Fruit fly (Drosophila melanogaster) whole organism: ENCODE results near the gene CG5080.

Experiments
- CG8478 ChIP-seq: fragments of >200 bp; optimal IDR thresholded peaks from 2 replicates; lab custom pipeline; 2018; ENCODE audit warnings: inconsistent platforms
- usp ChIP-seq: fragments of >200 bp; optimal IDR thresholded peaks from 2 replicates; lab custom pipeline; 2017; ENCODE audit warnings: missing biosample characterization, missing genetic modification characterization, mixed read lengths

DNA sequence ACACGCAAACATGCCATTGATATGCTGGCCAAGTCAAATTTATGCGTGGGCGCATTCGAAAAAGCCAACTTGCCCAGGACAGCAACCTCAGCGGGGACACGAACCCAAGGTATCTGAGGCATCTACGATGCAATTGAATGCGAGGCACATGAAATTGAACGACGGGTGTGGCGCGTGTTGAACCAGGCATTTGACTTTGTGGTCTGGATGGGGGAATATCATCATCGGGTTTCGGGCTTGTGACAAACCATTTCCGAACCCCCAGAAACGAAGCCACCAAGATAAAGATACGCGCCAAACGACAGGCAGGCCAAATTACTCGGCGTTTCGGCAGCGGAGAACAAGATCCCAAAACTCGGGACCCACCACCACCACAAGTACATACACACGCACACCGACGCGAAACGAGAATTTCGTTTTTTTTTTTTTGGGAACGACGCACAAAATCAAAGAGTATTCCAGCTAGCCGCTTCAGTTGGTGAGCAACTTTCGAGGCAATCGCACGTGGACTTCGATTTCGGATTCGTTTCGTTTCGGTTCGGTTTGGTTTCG, 20.9 kb downstream of the CG5080 start, which contains the start of gene MFS3:
- TF ChIP-seq usp (GFP tag; lab: Kevin White, UChicago) (no peak), CG8478 (lab: Kevin White, UChicago) (no peak)
